Fruit fly (Drosophila melanogaster) whole organism, embryonic: ENCODE measurements around the gene CG4020.

ENCODE experiments used
- Abd-B ChIP-seq: fragments of 200-800 bp; sonication (Bioruptor generic); optimal IDR thresholded peaks from 2 replicates; lab custom pipeline; 2018; ENCODE audit warnings: missing biosample characterization, mild to moderate bottlenecking, missing genetic modification characterization, moderate library complexity
- Adf1 ChIP-seq: fragments of 200-800 bp; sonication (Bioruptor generic); IDR thresholded peaks from 2 replicates; pipeline ENCODE4 v1.3.6; 2022; ENCODE audit warnings: missing biosample characterization, missing genetic modification characterization
- Awh ChIP-seq: fragments of 200-800 bp; sonication (Bioruptor generic); IDR thresholded peaks from 2 replicates; pipeline ENCODE4, ENCODE4 v1.3.6; 2022; ENCODE audit warnings: missing biosample characterization, missing genetic modification characterization
- CG10321 ChIP-seq: fragments of 200-800 bp; sonication (Bioruptor generic); IDR thresholded peaks from 2 replicates; pipeline ENCODE4 v1.3.6; 2022; ENCODE audit warnings: missing biosample characterization, missing genetic modification characterization
- CG10543 ChIP-seq: fragments of 200-800 bp; sonication (Bioruptor generic); optimal IDR thresholded peaks from 3 replicates; lab custom pipeline; 2017; ENCODE audit warnings: missing biosample characterization, mild to moderate bottlenecking, missing genetic modification characterization, moderate library complexity
- CG11398 ChIP-seq: fragments of 200-800 bp; sonication (Bioruptor generic); optimal IDR thresholded peaks from 2 replicates; lab custom pipeline; 2016; ENCODE audit warnings: missing biosample characterization, missing genetic modification characterization
- CG11695 ChIP-seq: fragments of 200-800 bp; sonication (Bioruptor generic); IDR thresholded peaks from 3 replicates; pipeline ENCODE4 v1.3.6; 2022; ENCODE audit warnings: missing biosample characterization, missing genetic modification characterization
- CG12942 ChIP-seq: fragments of 200-800 bp; sonication (Bioruptor generic); optimal IDR thresholded peaks from 3 replicates; lab custom pipeline; 2016; ENCODE audit warnings: missing biosample characterization, missing genetic modification characterization
- CG13123 ChIP-seq: fragments of 200-800 bp; sonication (Bioruptor generic); optimal IDR thresholded peaks from 2 replicates; lab custom pipeline; 2016; ENCODE audit warnings: missing biosample characterization, missing genetic modification characterization
- CG13424 ChIP-seq: fragments of 200-800 bp; sonication (Bioruptor generic); optimal IDR thresholded peaks from 2 replicates; lab custom pipeline; 2019; ENCODE audit warnings: missing biosample characterization, mild to moderate bottlenecking, missing genetic modification characterization, moderate library complexity
- CG14860 ChIP-seq: fragments of 200-800 bp; sonication (Bioruptor generic); IDR thresholded peaks from 3 replicates; pipeline ENCODE4 v1.3.6; 2022; ENCODE audit warnings: missing biosample characterization, missing genetic modification characterization; ENCODE audit not compliant: partially characterized antibody
- CG1647 ChIP-seq: fragments of 200-800 bp; sonication (Bioruptor generic); optimal IDR thresholded peaks from 3 replicates; lab custom pipeline; 2016; ENCODE audit warnings: missing biosample characterization, missing genetic modification characterization
- CG16813 ChIP-seq: fragments of 200-800 bp; sonication (Bioruptor generic); IDR thresholded peaks from 3 replicates; pipeline ENCODE4 v1.3.6; 2022; ENCODE audit warnings: missing biosample characterization, missing genetic modification characterization; ENCODE audit not compliant: partially characterized antibody
- CG17359 ChIP-seq: fragments of 200-800 bp; sonication (Bioruptor generic); optimal IDR thresholded peaks from 3 replicates; lab custom pipeline; 2018; ENCODE audit warnings: missing biosample characterization, mild to moderate bottlenecking, missing genetic modification characterization, moderate library complexity
- CG2712 ChIP-seq: fragments of 200-800 bp; optimal IDR thresholded peaks from 3 replicates; lab custom pipeline; 2019; ENCODE audit warnings: missing biosample characterization, mild to moderate bottlenecking, missing genetic modification characterization, moderate library complexity
- CG30431 ChIP-seq: fragments of 200-800 bp; sonication (Bioruptor generic); optimal IDR thresholded peaks from 2 replicates; lab custom pipeline; 2017; ENCODE audit warnings: missing biosample characterization, missing genetic modification characterization
- CG31388 ChIP-seq: fragments of 200-800 bp; sonication (Bioruptor generic); optimal IDR thresholded peaks from 2 replicates; lab custom pipeline; 2016; ENCODE audit warnings: missing biosample characterization, missing genetic modification characterization
- CG32767 ChIP-seq: fragments of 200-800 bp; sonication (Bioruptor generic); IDR thresholded peaks from 2 replicates; pipeline ENCODE4 v1.3.6; 2022; ENCODE audit warnings: missing biosample characterization, missing genetic modification characterization
- CG33213 ChIP-seq: fragments of 200-800 bp; sonication (Bioruptor generic); optimal IDR thresholded peaks from 3 replicates; lab custom pipeline; 2016; ENCODE audit warnings: missing biosample characterization, missing genetic modification characterization
- CG5180 ChIP-seq: fragments of 200-800 bp; sonication (Bioruptor generic); optimal IDR thresholded peaks from 3 replicates; lab custom pipeline; 2017; ENCODE audit warnings: missing biosample characterization, missing genetic modification characterization, mild to moderate bottlenecking, moderate library complexity, missing genetic modification reagents
- CG5245 ChIP-seq: fragments of 200-800 bp; sonication (Bioruptor generic); optimal IDR thresholded peaks from 3 replicates; lab custom pipeline; 2016; ENCODE audit warnings: missing biosample characterization, missing genetic modification characterization
- CG7963 ChIP-seq: fragments of 200-800 bp; sonication (Bioruptor generic); IDR thresholded peaks from 3 replicates; pipeline ENCODE4 v1.3.6; 2022; ENCODE audit warnings: missing biosample characterization, missing genetic modification characterization; ENCODE audit not compliant: partially characterized antibody
- CG9876 ChIP-seq: fragments of 200-800 bp; sonication (Bioruptor generic); optimal IDR thresholded peaks from 2 replicates; lab custom pipeline; 2016; ENCODE audit warnings: missing biosample characterization, missing genetic modification characterization
- Dbx ChIP-seq: fragments of 200-800 bp; sonication (Bioruptor generic); IDR thresholded peaks from 3 replicates; pipeline ENCODE4 v1.3.6; 2022; ENCODE audit warnings: missing biosample characterization, missing genetic modification characterization
- Dfd ChIP-seq, 2 experiments: fragments of >200 bp; optimal IDR thresholded peaks; 2 replicates each; lab custom pipeline; 2017; ENCODE audit warnings: missing biosample characterization in 2 of 2, missing genetic modification characterization in 2 of 2
- Dip2 ChIP-seq: fragments of 200-800 bp; sonication (Bioruptor generic); IDR thresholded peaks from 2 replicates; pipeline ENCODE4 v1.3.6; 2022; ENCODE audit warnings: missing biosample characterization, missing genetic modification characterization
- GATAe ChIP-seq: fragments of 200-800 bp; sonication (Bioruptor generic); conservative IDR thresholded peaks from 2 replicates; pipeline ENCODE4 v1.3.6; 2022; ENCODE audit warnings: missing biosample characterization, missing genetic modification characterization
- Gug ChIP-seq: fragments of 200-800 bp; sonication (Bioruptor generic); IDR thresholded peaks from 4 replicates; pipeline ENCODE4 v1.3.6; 2022; ENCODE audit warnings: missing biosample characterization, missing genetic modification characterization
- H2.0 ChIP-seq: fragments of 200-800 bp; sonication (Bioruptor generic); IDR thresholded peaks from 2 replicates; pipeline ENCODE4 v1.3.6; 2022; ENCODE audit warnings: missing biosample characterization, missing genetic modification characterization
- Hr51 ChIP-seq, 2 experiments: fragments of 200-800 bp; sonication (Bioruptor generic); optimal IDR thresholded peaks; 2 replicates in 1 of 2; 3 replicates in 1 of 2; lab custom pipeline; 2016 to 2018; ENCODE audit warnings: missing biosample characterization in 2 of 2, missing genetic modification characterization in 2 of 2, mild to moderate bottlenecking in 1 of 2, moderate library complexity in 1 of 2
- YL-1 ChIP-seq: fragments of 200-800 bp; sonication (Bioruptor generic); optimal IDR thresholded peaks from 3 replicates; lab custom pipeline; 2017; ENCODE audit warnings: missing biosample characterization, mild to moderate bottlenecking, missing genetic modification characterization
- ato ChIP-seq: fragments of 200-800 bp; sonication (Bioruptor generic); IDR thresholded peaks from 2 replicates; pipeline ENCODE4 v1.3.6; 2022; ENCODE audit warnings: missing biosample characterization, missing genetic modification characterization; ENCODE audit not compliant: partially characterized antibody
- btn ChIP-seq: fragments of 200-800 bp; sonication (Bioruptor generic); optimal IDR thresholded peaks from 2 replicates; lab custom pipeline; 2016; ENCODE audit warnings: missing biosample characterization, missing genetic modification characterization
- caup ChIP-seq: fragments of 200-800 bp; sonication (Bioruptor generic); optimal IDR thresholded peaks from 3 replicates; lab custom pipeline; 2017; ENCODE audit warnings: missing biosample characterization, mild to moderate bottlenecking, missing genetic modification characterization, moderate library complexity; ENCODE audit not compliant: severe bottlenecking
- dimm ChIP-seq: fragments of 200-800 bp; sonication (Bioruptor generic); IDR thresholded peaks from 2 replicates; pipeline ENCODE4 v1.3.6; 2022; ENCODE audit warnings: missing biosample characterization, missing genetic modification characterization
- eve ChIP-seq, 2 experiments: fragments of >200 bp; optimal IDR thresholded peaks; 2 replicates each; lab custom pipeline; 2017; ENCODE audit warnings: missing biosample characterization in 2 of 2, missing genetic modification characterization in 2 of 2
- fru ChIP-seq: fragments of >200 bp; optimal IDR thresholded peaks from 2 replicates; lab custom pipeline; 2017
- gcm2 ChIP-seq: fragments of 200-800 bp; sonication (Bioruptor generic); optimal IDR thresholded peaks from 2 replicates; lab custom pipeline; 2016; ENCODE audit warnings: missing biosample characterization, missing genetic modification characterization
- gsb ChIP-seq: fragments of 200-800 bp; sonication (Bioruptor generic); IDR thresholded peaks from 2 replicates; pipeline ENCODE4 v1.3.6; 2022; ENCODE audit warnings: missing biosample characterization, missing genetic modification characterization
- her ChIP-seq: fragments of 200-800 bp; sonication (Bioruptor generic); optimal IDR thresholded peaks from 2 replicates; lab custom pipeline; 2016; ENCODE audit warnings: missing biosample characterization, missing genetic modification characterization
- kni ChIP-seq: fragments of 200-800 bp; sonication (Bioruptor generic); optimal IDR thresholded peaks from 3 replicates; lab custom pipeline; 2017; ENCODE audit warnings: mild to moderate bottlenecking, missing biosample characterization, missing genetic modification reagents, missing genetic modification characterization
- luna ChIP-seq: fragments of 200-800 bp; sonication (Bioruptor generic); optimal IDR thresholded peaks from 2 replicates; lab custom pipeline; 2016; ENCODE audit warnings: missing biosample characterization, missing genetic modification characterization
- mld ChIP-seq: fragments of 200-800 bp; sonication (Bioruptor generic); IDR thresholded peaks from 3 replicates; pipeline ENCODE4 v1.3.6; 2022; ENCODE audit warnings: missing biosample characterization, missing genetic modification characterization; ENCODE audit not compliant: partially characterized antibody
- pita ChIP-seq: fragments of 200-800 bp; sonication (Bioruptor generic); optimal IDR thresholded peaks from 2 replicates; lab custom pipeline; 2017; ENCODE audit warnings: missing biosample characterization, mild to moderate bottlenecking, missing genetic modification characterization
- pros ChIP-seq: fragments of 200-800 bp; sonication (Bioruptor generic); optimal IDR thresholded peaks from 3 replicates; lab custom pipeline; 2019; ENCODE audit warnings: missing biosample characterization, mild to moderate bottlenecking, missing genetic modification characterization, moderate library complexity
- schlank ChIP-seq: fragments of 200-800 bp; sonication (Bioruptor generic); optimal IDR thresholded peaks from 2 replicates; lab custom pipeline; 2018; ENCODE audit warnings: missing biosample characterization, mild to moderate bottlenecking, missing genetic modification characterization
- sim ChIP-seq: fragments of 200-800 bp; sonication (Bioruptor generic); IDR thresholded peaks from 2 replicates; pipeline ENCODE4 v1.3.6; 2022; ENCODE audit warnings: missing biosample characterization, missing genetic modification characterization
- sna ChIP-seq: fragments of 200-800 bp; sonication (Bioruptor generic); IDR thresholded peaks from 2 replicates; pipeline ENCODE4 v1.3.6; 2022; ENCODE audit warnings: missing biosample characterization, missing genetic modification characterization; ENCODE audit not compliant: partially characterized antibody
- so ChIP-seq: fragments of 200-800 bp; sonication (Bioruptor generic); IDR thresholded peaks from 3 replicates; pipeline ENCODE4 v1.3.6; 2022; ENCODE audit warnings: missing biosample characterization, missing genetic modification characterization
- sob ChIP-seq: fragments of 200-800 bp; sonication (Bioruptor generic); IDR thresholded peaks from 2 replicates; pipeline ENCODE4 v1.3.6; 2022; ENCODE audit warnings: missing biosample characterization, missing genetic modification characterization

Gene CG4020

dm6 chrX:5891666-5892444 is 13.7 kb upstream of the CG4020 start (continued):
- TF ChIP-seq gcm2 (GFP tag; lab: Kevin White, UChicago): no peak
- no peak for TF ChIP-seq Dfd (GFP tag; optimal IDR thresholded peaks at IDR 0.05; lab: Kevin White, UChicago)
- no peak for TF ChIP-seq CG31388 (GFP tag; lab: Kevin White, UChicago)
- TF ChIP-seq so (GFP tag; lab: Robert Waterston, UW): no peak
- no peak for TF ChIP-seq kni (GFP tag; lab: Kevin White, UChicago)
- no peak for TF ChIP-seq GATAe (GFP tag; lab: Robert Waterston, UW)
- TF ChIP-seq pita: no peak
- TF ChIP-seq caup: peak; percentile 28
- TF ChIP-seq CG11695 (GFP tag; lab: Robert Waterston, UW): 0 out of 3 replicates have a peak, but pooled peaks have one; percentile 28
- no peak for TF ChIP-seq CG13123 (GFP tag; lab: Kevin White, UChicago)
- no peak for TF ChIP-seq Abd-B (GFP tag; lab: Kevin White, UChicago)
- TF ChIP-seq fru (lab: Kevin White, UChicago): no peak
- peak; percentile 14 for TF ChIP-seq CG33213 (GFP tag; lab: Kevin White, UChicago)
- no peak for TF ChIP-seq CG32767
- no peak for TF ChIP-seq ato (GFP tag; lab: Robert Waterston, UW)
- no peak for TF ChIP-seq sim
- peak; percentile 43 for TF ChIP-seq sob (GFP tag; lab: Robert Waterston, UW)
- TF ChIP-seq CG9876 (GFP tag; lab: Kevin White, UChicago): no peak
- TF ChIP-seq Dip2 (GFP tag; lab: Robert Waterston, UW): no peak
- TF ChIP-seq CG30431 (GFP tag; lab: Kevin White, UChicago): no peak
- no peak for TF ChIP-seq YL-1
- TF ChIP-seq CG5180 (GFP tag; lab: Kevin White, UChicago): no peak
- TF ChIP-seq CG1647 (GFP tag; lab: Kevin White, UChicago): peak; percentile 5
- TF ChIP-seq schlank: peak; percentile 23
- no peak for TF ChIP-seq btn (GFP tag; lab: Kevin White, UChicago)
- TF ChIP-seq Hr51 (GFP tag; optimal IDR thresholded peaks at IDR 0.05; lab: Kevin White, UChicago): peak in 1 of 2 experiments; percentile 9
- TF ChIP-seq her (GFP tag; lab: Kevin White, UChicago): peak; percentile 38
- peak; percentile 30 for TF ChIP-seq CG2712 (tag; lab: Kevin White, UChicago)
- TF ChIP-seq gsb: no peak
- no peak for TF ChIP-seq CG5245 (GFP tag; lab: Kevin White, UChicago)
- TF ChIP-seq H2.0 (GFP tag; lab: Robert Waterston, UW): peak; percentile 32; the same call in 1 of the 2 replicates
- no peak for TF ChIP-seq Awh
- TF ChIP-seq CG7963 (GFP tag; lab: Robert Waterston, UW): no peak
- peak; percentile 15 for TF ChIP-seq CG17359
- TF ChIP-seq CG11398: no peak
- no peak for TF ChIP-seq eve (GFP tag; optimal IDR thresholded peaks at IDR 0.05; lab: Kevin White, UChicago)
- peak; percentile 76; the same call in 2 of the 3 replicates for TF ChIP-seq Dbx
- TF ChIP-seq CG14860 (GFP tag; lab: Robert Waterston, UW): no peak
- TF ChIP-seq Adf1 (GFP tag; lab: Robert Waterston, UW): no peak
- no peak for TF ChIP-seq CG10543 (GFP tag; lab: Kevin White, UChicago)
- TF ChIP-seq CG12942 (GFP tag; lab: Kevin White, UChicago): peak; percentile 5
- TF ChIP-seq mld (GFP tag; lab: Robert Waterston, UW): no peak
- TF ChIP-seq pros (GFP tag; lab: Kevin White, UChicago): no peak
- TF ChIP-seq CG13424 (tag; lab: Kevin White, UChicago): no peak
- no peak for TF ChIP-seq dimm (GFP tag; lab: Robert Waterston, UW)
- no peak for TF ChIP-seq sna (GFP tag; lab: Robert Waterston, UW)
- TF ChIP-seq luna (GFP tag; lab: Kevin White, UChicago): no peak
- TF ChIP-seq Gug (GFP tag; lab: Robert Waterston, UW): no peak
- no peak for TF ChIP-seq CG16813 (GFP tag; lab: Robert Waterston, UW)
- no peak for TF ChIP-seq CG10321 (GFP tag; lab: Robert Waterston, UW)
